Worm (Caenorhabditis elegans) whole organism, early embryonic: Measurements from ENCODE around the gene T01G6.1.

ENCODE experiments used
- B0310.2 ChIP-seq: sonication (generic microtip); optimal IDR thresholded peaks from 2 replicates; lab custom pipeline; 2016; ENCODE audit warnings: mild to moderate bottlenecking, missing genetic modification characterization, missing compliant biosample characterization
- F13C5.2 ChIP-seq: sonication (generic microtip); optimal IDR thresholded peaks from 2 replicates; lab custom pipeline; 2017; ENCODE audit warnings: mild to moderate bottlenecking, missing genetic modification characterization, inconsistent platforms, missing compliant biosample characterization
- aly-1 ChIP-seq: sonication (generic microtip); optimal IDR thresholded peaks from 2 replicates; lab custom pipeline; 2016; ENCODE audit warnings: missing genetic modification characterization, missing compliant biosample characterization
- ama-1 ChIP-seq: fragments of 150-350 bp; optimal IDR thresholded peaks from 2 replicates; lab custom pipeline; 2014
- ceh-13 ChIP-seq: fragments of 200-800 bp; sonication (Bioruptor generic); optimal IDR thresholded peaks from 2 replicates; lab custom pipeline; 2018; ENCODE audit warnings: mild to moderate bottlenecking, missing genetic modification characterization, missing compliant biosample characterization
- ceh-36 ChIP-seq: sonication (generic microtip); optimal IDR thresholded peaks from 2 replicates; lab custom pipeline; 2016; ENCODE audit warnings: missing genetic modification characterization, inconsistent platforms, missing compliant biosample characterization
- ets-7 ChIP-seq: sonication (generic microtip); optimal IDR thresholded peaks from 2 replicates; lab custom pipeline; 2016; ENCODE audit warnings: missing genotype, missing genetic modification characterization, missing compliant biosample characterization
- flt-1 ChIP-seq: fragments of 200-800 bp; sonication (Bioruptor generic); IDR thresholded peaks from 2 replicates; pipeline ENCODE4 v1.3.6; 2022; ENCODE audit warnings: missing genetic modification characterization, missing compliant biosample characterization
- hmbx-1 ChIP-seq: sonication (generic microtip); optimal IDR thresholded peaks from 2 replicates; lab custom pipeline; 2016; ENCODE audit warnings: mild to moderate bottlenecking, missing genetic modification characterization, missing compliant biosample characterization
- hmg-4 ChIP-seq: fragments of 200-800 bp; sonication (Bioruptor generic); optimal IDR thresholded peaks from 2 replicates; lab custom pipeline; 2018; ENCODE audit warnings: mild to moderate bottlenecking, missing genetic modification characterization, missing compliant biosample characterization
- hnd-1 ChIP-seq: sonication (generic microtip); optimal IDR thresholded peaks from 2 replicates; lab custom pipeline; 2016; ENCODE audit warnings: missing genetic modification characterization, missing compliant biosample characterization
- pes-1 ChIP-seq: fragments of 200-800 bp; sonication (Bioruptor generic); IDR thresholded peaks from 2 replicates; pipeline ENCODE4 v1.3.6; 2022; ENCODE audit warnings: missing genetic modification reagents, missing genetic modification characterization, missing compliant biosample characterization
- scrt-1 ChIP-seq: fragments of 200-800 bp; sonication (Bioruptor generic); IDR thresholded peaks from 2 replicates; pipeline ENCODE4 v1.3.6; 2022; ENCODE audit warnings: missing genetic modification characterization, missing compliant biosample characterization
- sea-1 ChIP-seq: fragments of 200-800 bp; sonication (Bioruptor generic); conservative IDR thresholded peaks from 2 replicates; pipeline ENCODE4 v1.3.6; 2022; ENCODE audit warnings: missing genetic modification characterization, missing compliant biosample characterization
- tbx-11 ChIP-seq: fragments of 200-800 bp; sonication (Bioruptor generic); IDR thresholded peaks from 2 replicates; pipeline ENCODE4 v1.3.6; 2022; ENCODE audit warnings: missing genetic modification characterization, missing compliant biosample characterization
- tbx-37 ChIP-seq: fragments of 200-800 bp; sonication (Bioruptor generic); conservative IDR thresholded peaks from 2 replicates; pipeline ENCODE4 v1.3.6; 2022; ENCODE audit warnings: missing genetic modification reagents, missing genetic modification characterization, missing compliant biosample characterization
- tra-4 ChIP-seq: sonication (generic microtip); optimal IDR thresholded peaks from 2 replicates; lab custom pipeline; 2017; ENCODE audit warnings: missing genetic modification characterization, missing compliant biosample characterization

The T01G6.1 gene

DNA sequence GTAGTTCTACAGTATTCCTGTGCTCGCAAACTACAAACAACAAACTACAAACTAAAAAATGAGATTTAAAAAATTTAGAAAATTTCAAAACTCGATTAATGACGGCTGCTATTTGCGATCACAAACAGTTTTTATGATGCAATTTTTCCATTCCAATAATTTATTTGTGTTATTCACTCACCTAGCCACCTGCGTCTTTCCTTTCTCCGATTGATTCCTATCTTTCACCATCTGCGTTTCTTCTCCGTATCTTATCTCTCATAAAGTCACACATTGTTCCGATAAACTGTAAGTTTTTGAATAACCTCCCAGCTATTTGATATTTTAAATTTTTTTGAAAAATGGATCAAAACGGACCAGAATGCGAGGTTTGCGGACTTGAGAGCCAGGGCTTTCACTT is 36.7 kb downstream of the T01G6.1 start, which contains the start of gene nhr-132:
TSS of gene nhr-132 (plus strand) at position 271 of the 400 bp plus-strand sequence.
- TF ChIP-seq pes-1 (GFP tag; lab: Robert Waterston, UW) (no peak), F13C5.2 (tag; lab: Kevin White, UChicago) (no peak), B0310.2 (tag; lab: Kevin White, UChicago) (no peak), ceh-13 (no peak), flt-1 (GFP tag; lab: Robert Waterston, UW) (no peak), tra-4 (tag; lab: Kevin White, UChicago) (no peak), hnd-1 (no peak), aly-1 (no peak), scrt-1 (GFP tag; lab: Robert Waterston, UW) (no peak), ceh-36 (tag; lab: Kevin White, UChicago) (no peak), tbx-37 (no peak), hmbx-1 (no peak), ama-1 (no peak), tbx-11 (no peak)

DNA sequence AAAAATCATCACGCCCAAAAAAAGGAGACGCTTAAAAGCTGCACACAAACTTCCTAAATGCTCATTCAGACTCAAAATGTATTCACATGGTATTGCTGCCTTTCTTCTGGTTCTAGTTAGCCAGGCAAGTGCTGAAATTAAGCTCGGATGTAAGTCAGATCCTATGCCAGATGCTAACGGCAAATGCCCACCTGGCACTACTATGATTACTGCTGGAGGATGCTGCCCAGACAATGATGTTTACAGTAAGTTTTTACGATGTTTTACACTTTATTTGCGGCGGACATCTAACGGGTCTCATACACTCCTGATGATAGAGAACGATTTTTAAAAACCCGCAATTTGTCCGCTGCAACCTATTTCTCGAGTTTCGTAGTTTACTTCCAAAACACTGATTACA is 39.1 kb downstream of the T01G6.1 start, which contains the start of gene C14C6.5:
TSS of gene C14C6.5 (plus strand) at position 58 of the 400 bp plus-strand sequence.
- TF ChIP-seq aly-1 (no peak), hmbx-1 (no peak), ceh-36 (tag; lab: Kevin White, UChicago) (no peak), tbx-11 (no peak), ceh-13 (no peak), hmg-4 (no peak), tbx-37 (no peak), hnd-1 (no peak), pes-1 (GFP tag; lab: Robert Waterston, UW) (no peak), ama-1 (no peak)

DNA sequence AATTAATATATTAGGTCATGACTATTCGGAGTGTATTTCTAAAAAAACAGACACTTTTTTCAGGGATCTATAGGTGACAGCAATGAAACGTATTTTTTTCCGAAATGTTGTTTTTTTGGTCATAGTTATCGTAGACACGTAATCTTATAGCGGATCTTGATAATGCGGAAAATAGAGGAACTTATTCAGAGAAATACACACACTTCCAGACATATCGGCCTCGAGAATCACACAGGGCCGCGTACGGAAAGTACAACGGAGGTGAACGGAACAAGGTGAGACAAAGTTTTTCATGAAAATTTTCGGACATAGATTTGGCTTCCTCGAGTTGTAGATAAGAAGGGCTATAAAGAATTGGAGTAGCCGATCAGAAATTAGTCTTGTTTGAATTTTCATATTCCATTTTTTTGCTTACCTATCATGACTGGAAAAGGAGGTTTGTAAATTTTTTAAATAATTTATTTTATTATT is 41.6 kb downstream of the T01G6.1 start, which contains the start of gene nhr-155:
TSS of gene nhr-155 (plus strand) at position 421 of the 471 bp plus-strand sequence.
- TF ChIP-seq pes-1 (GFP tag; lab: Robert Waterston, UW) (no peak), ceh-13 (no peak), tbx-37 (no peak), B0310.2 (tag; lab: Kevin White, UChicago) (no peak), aly-1 (no peak), tra-4 (tag; lab: Kevin White, UChicago) (no peak), scrt-1 (GFP tag; lab: Robert Waterston, UW) (no peak)

DNA sequence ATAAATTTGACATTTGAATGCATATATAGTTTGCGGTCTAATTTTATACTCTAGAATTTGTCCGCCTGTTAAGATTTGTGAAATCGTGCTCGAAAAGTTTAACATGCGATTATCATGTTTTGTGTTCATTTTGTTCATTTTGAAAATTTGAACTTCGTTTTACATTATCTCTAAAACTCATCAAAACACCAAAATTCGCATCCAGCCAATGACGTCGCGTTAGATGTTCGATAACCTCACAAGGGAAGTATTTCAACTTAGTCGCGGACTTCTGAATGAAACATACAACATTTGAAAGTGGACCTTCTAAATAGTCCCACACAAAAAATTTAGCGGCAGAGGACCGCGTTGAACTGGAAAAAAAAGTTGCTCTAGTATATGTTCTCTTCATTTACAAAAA is 44.0 kb downstream of the T01G6.1 start:
- TF ChIP-seq aly-1 (no peak), flt-1 (GFP tag; lab: Robert Waterston, UW) (no peak), ama-1 (no peak), ceh-13 (no peak)

DNA sequence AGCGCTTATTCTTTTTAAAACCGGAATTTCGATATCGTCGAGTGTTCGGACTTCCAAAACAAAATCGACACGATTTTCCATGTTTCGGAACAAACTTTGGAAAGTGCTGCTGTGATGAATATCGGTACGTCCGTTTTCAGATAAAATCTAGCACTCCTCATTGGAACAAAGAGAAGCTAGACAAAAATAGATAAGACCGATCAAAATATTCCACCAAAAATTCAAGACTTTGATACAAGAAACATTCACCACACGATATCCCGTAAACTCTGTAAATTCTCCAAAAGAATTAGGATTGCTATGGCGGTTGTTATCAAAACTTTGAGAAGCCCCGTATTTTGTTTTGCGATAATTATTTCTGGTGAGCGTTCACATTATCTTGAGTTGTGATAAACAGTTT is 45.7 kb downstream of the T01G6.1 start, which contains the start of gene C14C6.3:
TSS of gene C14C6.3 (plus strand) at position 301 of the 400 bp plus-strand sequence.
- TF ChIP-seq ets-7 (no peak), hnd-1 (no peak)

DNA sequence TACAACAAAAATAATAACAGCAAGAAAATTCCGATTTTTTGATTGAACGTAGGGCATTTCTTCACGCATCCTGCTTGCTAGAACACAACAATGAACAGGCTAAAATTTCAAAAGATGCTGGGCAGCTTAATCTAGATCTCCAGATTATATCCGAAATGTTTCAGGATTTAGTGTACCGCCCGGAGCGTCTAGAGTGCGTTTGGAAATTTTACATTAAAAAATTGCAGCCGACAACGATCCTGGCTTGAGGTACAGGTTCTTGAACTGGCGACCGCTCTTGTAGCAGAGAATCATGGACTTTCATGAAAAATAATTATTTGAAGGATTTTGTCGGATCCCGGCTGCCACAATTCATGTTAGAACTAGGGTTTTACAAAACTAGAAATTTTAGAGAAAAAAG is 50.5 kb downstream of the T01G6.1 start, which contains the start of gene C14C6.6:
TSS of gene C14C6.6 (minus strand) at position 101 of the 400 bp plus-strand sequence.
- TF ChIP-seq hmg-4 (no peak), pes-1 (GFP tag; lab: Robert Waterston, UW) (no peak), ceh-36 (tag; lab: Kevin White, UChicago) (no peak), hmbx-1 (no peak), hnd-1 (no peak), F13C5.2 (tag; lab: Kevin White, UChicago) (no peak), ama-1 (no peak), ets-7 (no peak), ceh-13 (no peak), tra-4 (tag; lab: Kevin White, UChicago) (no peak), B0310.2 (tag; lab: Kevin White, UChicago) (no peak), aly-1 (no peak), tbx-11 (no peak), flt-1 (GFP tag; lab: Robert Waterston, UW) (no peak), tbx-37 (no peak), scrt-1 (GFP tag; lab: Robert Waterston, UW) (no peak), sea-1 (no peak)
